Fruit fly (Drosophila melanogaster) whole organism, pupa: ENCODE results near the gene ed.

ENCODE experiments used
- CG10348 ChIP-seq: fragments of 200-800 bp; sonication (Bioruptor generic); IDR thresholded peaks from 2 replicates; pipeline ENCODE4 v1.3.6; 2022; ENCODE audit warnings: missing biosample characterization, missing genetic modification characterization
- rn ChIP-seq: fragments of 200-800 bp; sonication (Bioruptor generic); IDR thresholded peaks from 2 replicates; pipeline ENCODE4 v1.3.6; 2022; ENCODE audit warnings: missing biosample characterization, missing genetic modification characterization

dm6 chr2L:4070442-4070841 is 39.3 kb downstream of the ed start:
- TF ChIP-seq rn (GFP tag; lab: Robert Waterston, UW): no peak
- TF ChIP-seq CG10348 (GFP tag; lab: Robert Waterston, UW): no peak
